Fruit fly (Drosophila melanogaster) Kc167 (cell line): ENCODE data around the gene opa.

Source experiments
- Myc ChIP-seq: fragments of >200 bp; optimal IDR thresholded peaks from 2 replicates; lab custom pipeline; 2017; ENCODE audit warnings: missing external identifiers
- Sin3A ChIP-seq: fragments of >200 bp; optimal IDR thresholded peaks from 2 replicates; lab custom pipeline; 2018; ENCODE audit warnings: missing external identifiers
- h ChIP-seq: fragments of >200 bp; optimal IDR thresholded peaks from 3 replicates; lab custom pipeline; 2018; ENCODE audit warnings: missing external identifiers
- insv ChIP-seq: fragments of >200 bp; optimal IDR thresholded peaks from 3 replicates; lab custom pipeline; 2018; ENCODE audit warnings: missing external identifiers
- psq ChIP-seq: fragments of >200 bp; optimal IDR thresholded peaks from 2 replicates; lab custom pipeline; 2017; ENCODE audit warnings: missing external identifiers
- ttk ChIP-seq: sonication (Bioruptor generic); optimal IDR thresholded peaks from 2 replicates; lab custom pipeline; 2017; ENCODE audit warnings: missing external identifiers

Gene opa

dm6 chr3R:4816018-4816417 is 36.6 kb upstream of the opa start, which contains the start of gene BBS5:
Gene BBS5, plus strand, starts transcription at chr3R:4816318.
- TF ChIP-seq ttk (no peak), insv (lab: Kevin White, UChicago) (no peak), Sin3A (lab: Kevin White, UChicago) (no peak)

DNA sequence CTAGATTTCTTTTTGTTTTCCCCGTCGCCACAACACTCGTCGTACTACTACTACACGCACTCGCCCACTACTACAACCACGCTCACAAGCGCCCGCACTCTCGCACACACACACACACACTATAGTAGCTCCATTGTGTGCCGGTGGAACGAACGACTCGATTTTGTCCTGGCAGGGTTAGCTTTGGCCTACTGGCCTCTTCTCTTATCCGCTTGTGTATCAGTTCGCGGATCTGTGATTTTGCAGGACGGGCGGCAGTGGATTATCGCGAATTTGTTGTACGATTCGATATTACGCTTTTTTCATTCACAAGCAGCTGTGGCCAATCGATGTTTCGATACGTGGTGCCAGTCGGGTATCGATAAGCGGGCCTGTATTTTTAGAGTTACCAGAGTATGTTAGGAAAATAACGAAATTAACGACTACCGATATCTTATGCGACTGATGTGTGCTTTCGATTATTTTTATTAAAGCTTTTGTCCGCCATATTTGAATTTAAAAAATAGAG is 31.5 kb upstream of the opa start, which contains the start of gene CG14657:
Gene CG14657 (minus strand): TSS at position 335 of the 508 bp plus-strand sequence.
- TF ChIP-seq Sin3A (lab: Kevin White, UChicago) = no peak
- no peak for TF ChIP-seq Myc
- no peak for TF ChIP-seq psq (lab: Kevin White, UChicago)
- TF ChIP-seq ttk = no peak
- TF ChIP-seq h (lab: Kevin White, UChicago) = no peak
- no peak for TF ChIP-seq insv (lab: Kevin White, UChicago)

DNA sequence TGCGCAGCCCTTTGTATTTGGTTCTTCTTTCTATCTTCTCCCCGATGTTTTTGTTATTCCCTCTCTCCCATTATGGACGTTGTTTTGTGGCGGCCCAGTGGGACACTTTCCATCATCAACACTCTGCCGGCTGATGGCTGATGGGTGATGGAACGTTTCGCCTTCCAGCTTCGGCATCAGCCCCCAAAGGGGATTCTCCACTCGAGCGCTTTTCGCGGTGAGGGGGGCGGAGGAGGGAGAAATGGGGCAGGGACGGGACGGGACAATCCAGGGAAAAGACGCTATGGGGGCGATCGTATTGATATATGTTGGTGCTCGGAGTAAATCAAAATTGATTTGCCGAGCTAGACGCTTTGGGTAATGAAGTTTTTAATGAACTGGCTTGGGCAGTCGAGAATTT is 27.4 kb upstream of the opa start:
- no peak for TF ChIP-seq ttk
- no peak for TF ChIP-seq insv (lab: Kevin White, UChicago)
- TF ChIP-seq h (lab: Kevin White, UChicago) = no peak
- TF ChIP-seq Myc = no peak
- TF ChIP-seq Sin3A (lab: Kevin White, UChicago) = no peak
- no peak for TF ChIP-seq psq (lab: Kevin White, UChicago)

dm6 chr3R:4830413-4830812 is 22.2 kb upstream of the opa start, which contains the start of gene CG14658:
Gene CG14658, minus strand, starts transcription at chr3R:4830513.
- TF ChIP-seq psq (lab: Kevin White, UChicago) (no peak), h (lab: Kevin White, UChicago) (no peak), insv (lab: Kevin White, UChicago) (no peak), Myc (no peak), ttk (no peak), Sin3A (lab: Kevin White, UChicago) (no peak)

- TF ChIP-seq Sin3A (lab: Kevin White, UChicago) = no peak
- TF ChIP-seq h (lab: Kevin White, UChicago) = no peak
- TF ChIP-seq ttk = no peak
- no peak for TF ChIP-seq Myc
- no peak for TF ChIP-seq psq (lab: Kevin White, UChicago)
- TF ChIP-seq insv (lab: Kevin White, UChicago) = no peak
Measured at dm6 chr3R:4831197-4831596, 21.4 kb upstream of the opa start, which contains the start of gene CG14659. Gene CG14659, minus strand, starts transcription at chr3R:4831297.

DNA sequence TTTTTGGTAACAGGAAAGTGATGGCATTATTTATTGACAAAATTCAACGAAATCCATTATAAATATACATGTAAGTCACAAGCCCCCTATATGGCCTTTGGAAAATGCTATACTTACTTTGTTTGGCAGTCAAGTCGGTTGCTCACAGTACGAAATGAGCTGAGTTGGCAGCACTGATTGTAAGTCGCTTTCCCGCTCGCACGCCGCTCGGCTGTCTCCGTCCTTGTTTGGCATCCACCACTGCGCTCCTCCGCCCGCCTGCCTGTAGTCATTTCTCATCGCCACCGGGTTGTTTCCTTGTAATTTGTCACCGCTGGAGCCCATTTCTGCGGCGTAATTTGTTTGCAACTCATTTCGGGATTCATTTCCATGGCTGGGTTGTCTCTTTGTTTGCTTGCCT is 19.0 kb upstream of the opa start:
- TF ChIP-seq psq (lab: Kevin White, UChicago) = no peak
- no peak for TF ChIP-seq h (lab: Kevin White, UChicago)
- TF ChIP-seq Myc = no peak
- TF ChIP-seq Sin3A (lab: Kevin White, UChicago) = no peak
- no peak for TF ChIP-seq insv (lab: Kevin White, UChicago)
- no peak for TF ChIP-seq ttk

- TF ChIP-seq Myc = no peak
- no peak for TF ChIP-seq ttk
- no peak for TF ChIP-seq insv (lab: Kevin White, UChicago)
Measured at dm6 chr3R:4835315-4835714, 17.3 kb upstream of the opa start.

DNA sequence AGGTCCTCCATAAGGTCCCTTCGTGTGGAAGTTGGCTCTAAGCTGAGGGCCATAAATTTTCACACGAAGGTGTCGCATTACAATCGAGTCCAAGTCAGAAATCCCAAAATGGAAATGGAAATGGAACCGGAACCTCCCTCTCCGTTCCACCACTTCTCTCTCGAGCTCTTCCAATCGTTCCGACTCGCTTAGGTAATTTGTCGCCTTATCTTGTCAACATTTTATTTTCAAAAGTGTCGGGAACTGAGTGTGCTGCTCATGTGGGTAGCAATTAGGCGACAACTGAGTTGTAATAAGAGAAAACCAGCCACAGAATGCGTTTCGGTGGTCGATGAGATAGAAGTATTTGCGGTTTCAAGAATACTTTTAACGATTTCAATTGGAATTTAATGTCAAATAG is 11.9 kb upstream of the opa start:
- TF ChIP-seq Myc = no peak
- TF ChIP-seq psq (lab: Kevin White, UChicago) = no peak
- no peak for TF ChIP-seq Sin3A (lab: Kevin White, UChicago)
- no peak for TF ChIP-seq insv (lab: Kevin White, UChicago)
- TF ChIP-seq ttk = no peak
- TF ChIP-seq h (lab: Kevin White, UChicago) = no peak

DNA sequence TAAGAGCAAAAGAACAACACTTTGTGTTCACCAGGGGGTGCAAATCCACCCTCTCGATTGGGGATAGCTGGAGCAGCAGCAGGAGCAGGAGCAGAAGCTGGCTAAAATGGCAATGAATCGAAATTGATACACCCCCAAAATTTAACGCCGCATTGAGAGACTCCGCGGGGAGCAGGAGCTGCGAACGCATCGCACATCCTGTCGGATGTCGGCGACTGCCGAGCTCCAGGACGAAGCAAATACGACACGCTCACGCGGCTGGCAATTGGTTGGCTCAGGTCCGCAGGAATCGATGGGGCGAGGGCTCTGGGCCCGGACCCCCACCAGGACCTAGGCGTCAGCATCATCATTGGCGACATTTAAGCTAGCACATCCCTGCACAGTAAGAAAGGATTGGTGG is 9.7 kb upstream of the opa start:
- no peak for TF ChIP-seq insv (lab: Kevin White, UChicago)
- TF ChIP-seq h (lab: Kevin White, UChicago) = no peak

DNA sequence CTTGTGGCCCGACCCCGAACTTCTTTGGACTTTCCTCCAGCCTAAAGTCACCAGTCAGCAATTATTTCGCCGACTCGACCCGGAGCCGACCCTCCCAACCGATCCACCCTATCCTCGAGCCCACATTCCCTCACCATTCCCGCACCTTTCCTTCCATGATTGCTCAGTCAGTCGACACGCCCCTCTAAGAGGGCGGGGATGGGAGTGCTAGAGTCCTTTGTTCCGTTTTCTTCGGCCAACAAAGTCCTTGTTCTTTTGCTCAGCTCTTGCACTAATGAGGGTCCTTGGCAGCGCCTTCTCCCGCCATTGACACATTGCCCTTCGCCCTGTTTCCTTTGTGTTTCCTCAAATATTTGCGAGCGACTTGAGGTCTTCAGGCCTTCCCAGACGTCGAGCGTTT is 7.3 kb upstream of the opa start:
- TF ChIP-seq h (lab: Kevin White, UChicago) (no peak), Sin3A (lab: Kevin White, UChicago) (no peak), ttk (no peak)

dm6 chr3R:4846194-4846593 is 6.4 kb upstream of the opa start:
- no peak for TF ChIP-seq Myc

DNA sequence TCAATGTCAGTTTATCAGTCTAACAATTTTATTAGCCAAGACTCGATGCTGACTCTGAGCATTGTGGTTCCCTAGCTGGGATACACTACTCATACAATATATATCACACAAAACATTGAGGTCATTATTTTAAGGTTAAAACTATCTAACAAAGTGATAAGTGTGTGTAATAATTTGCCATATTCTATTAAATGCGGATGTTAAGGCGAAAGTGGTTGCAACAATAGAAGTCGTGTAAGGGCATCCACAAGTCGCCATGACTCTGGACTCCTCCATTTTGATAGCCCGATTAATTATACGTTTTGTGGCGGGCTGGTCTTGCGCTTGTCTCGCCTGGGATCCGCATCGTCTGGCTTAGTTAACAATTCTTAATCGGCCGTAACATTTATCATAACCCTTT is 5.8 kb upstream of the opa start:
- TF ChIP-seq insv (lab: Kevin White, UChicago) (no peak), Myc (no peak), ttk (no peak)

- TF ChIP-seq ttk (no peak), insv (lab: Kevin White, UChicago) (no peak), psq (lab: Kevin White, UChicago) (no peak), Myc (no peak), h (lab: Kevin White, UChicago) (no peak), Sin3A (lab: Kevin White, UChicago) (no peak)
Measured at dm6 chr3R:4847388-4847787, 5.2 kb upstream of the opa start.

DNA sequence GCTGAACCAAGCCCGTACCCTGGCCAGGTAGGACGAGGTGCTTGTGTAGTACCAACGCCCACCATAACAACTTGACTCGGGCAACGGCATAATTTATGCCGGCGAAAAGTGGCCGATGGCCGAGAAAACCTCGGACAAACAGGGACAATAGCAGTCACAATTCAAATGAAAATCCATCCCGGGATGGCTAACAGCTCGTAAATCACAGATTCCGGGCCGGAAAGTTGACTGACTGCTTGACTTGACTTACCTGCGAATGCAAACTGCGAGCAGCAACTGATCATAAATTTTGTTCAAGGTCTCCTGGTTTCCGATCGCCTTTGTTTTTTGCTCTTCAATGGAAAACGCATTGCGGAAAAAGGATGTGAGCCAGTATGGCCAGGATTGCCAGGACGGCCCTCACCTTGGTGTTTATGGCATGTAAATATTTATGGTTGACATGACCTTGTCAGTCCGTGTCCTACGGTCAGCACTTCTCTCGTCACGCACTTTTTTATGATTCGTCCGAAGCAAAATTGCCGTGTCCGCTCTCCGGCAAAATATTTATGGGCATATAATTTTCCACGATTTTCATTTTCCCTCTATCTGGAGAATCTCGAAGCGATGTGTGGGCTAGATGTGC is 3.5 kb upstream of the opa start:
- TF ChIP-seq Myc (no peak), psq (lab: Kevin White, UChicago) (no peak), Sin3A (lab: Kevin White, UChicago) (no peak), insv (lab: Kevin White, UChicago) (no peak), h (lab: Kevin White, UChicago) (no peak), ttk (no peak)
